Fruit fly (Drosophila melanogaster): ENCODE results near the gene CG5890.

- TF ChIP-seq Blimp-1 (GFP tag; optimal IDR thresholded peaks at IDR 0.05) (no peak), gcm (GFP tag; optimal IDR thresholded peaks at IDR 0.05) (no peak), nerfin-2 (GFP tag; IDR thresholded peaks at IDR 0.05; ENCODE audit: partially characterized antibody) (no peak), CG9609 (GFP tag; optimal IDR thresholded peaks at IDR 0.05) (no peak), CG4617 (GFP tag; optimal IDR thresholded peaks at IDR 0.05; ENCODE audit: borderline replicate concordance) (no peak), Xrp1 (GFP tag; IDR thresholded peaks at IDR 0.05) (no peak), Max (GFP tag; optimal IDR thresholded peaks at IDR 0.05) (no peak), vnd (GFP tag; IDR thresholded peaks at IDR 0.05; ENCODE audit: partially characterized antibody) (no peak), CG3838 (GFP tag; optimal IDR thresholded peaks at IDR 0.05) (no peak)
Measured at dm6 chr3R:25881915-25882314, 26.0 kb downstream of the CG5890 start, which contains the start of gene SppL.
